Fruit fly (Drosophila melanogaster) whole organism, embryonic: Measurements from ENCODE around the gene Tengl1.

Source experiments
- BtbVII ChIP-seq: fragments of 200-800 bp; sonication (Bioruptor generic); optimal IDR thresholded peaks from 3 replicates; lab custom pipeline; 2017; ENCODE audit warnings: missing biosample characterization, mild to moderate bottlenecking, missing genetic modification characterization
- CG10147 ChIP-seq: fragments of 200-800 bp; sonication (Bioruptor generic); optimal IDR thresholded peaks from 2 replicates; lab custom pipeline; 2019; ENCODE audit warnings: missing biosample characterization, mild to moderate bottlenecking, missing genetic modification characterization, moderate library complexity
- CG10565 ChIP-seq: fragments of 200-800 bp; sonication (Bioruptor generic); optimal IDR thresholded peaks from 3 replicates; lab custom pipeline; 2016; ENCODE audit warnings: missing biosample characterization, mild to moderate bottlenecking, missing genetic modification characterization
- CG11093 ChIP-seq: fragments of 200-800 bp; sonication (Bioruptor generic); IDR thresholded peaks from 3 replicates; pipeline ENCODE4 v1.3.6; 2022; ENCODE audit warnings: missing biosample characterization, missing genetic modification characterization
- CG12219 ChIP-seq: fragments of 200-800 bp; sonication (Bioruptor generic); optimal IDR thresholded peaks from 3 replicates; lab custom pipeline; 2018; ENCODE audit warnings: missing biosample characterization, mild to moderate bottlenecking, missing genetic modification characterization
- CG1233 ChIP-seq: fragments of 200-800 bp; sonication (Bioruptor generic); optimal IDR thresholded peaks from 4 replicates; lab custom pipeline; 2018; ENCODE audit warnings: missing biosample characterization, mild to moderate bottlenecking, missing genetic modification characterization
- CG12769 ChIP-seq: fragments of 200-800 bp; sonication (Bioruptor generic); optimal IDR thresholded peaks from 2 replicates; lab custom pipeline; 2019; ENCODE audit warnings: missing biosample characterization, mild to moderate bottlenecking, missing genetic modification characterization, moderate library complexity
- CG13424 ChIP-seq: fragments of 200-800 bp; sonication (Bioruptor generic); optimal IDR thresholded peaks from 2 replicates; lab custom pipeline; 2019; ENCODE audit warnings: missing biosample characterization, mild to moderate bottlenecking, missing genetic modification characterization, moderate library complexity
- CG13624 ChIP-seq: fragments of 200-800 bp; sonication (Bioruptor generic); optimal IDR thresholded peaks from 2 replicates; lab custom pipeline; 2016; ENCODE audit warnings: missing biosample characterization, missing genetic modification characterization
- CG1647 ChIP-seq: fragments of 200-800 bp; sonication (Bioruptor generic); optimal IDR thresholded peaks from 3 replicates; lab custom pipeline; 2016; ENCODE audit warnings: missing biosample characterization, missing genetic modification characterization
- CG18011 ChIP-seq: fragments of 200-800 bp; sonication (Bioruptor generic); optimal IDR thresholded peaks from 2 replicates; lab custom pipeline; 2017; ENCODE audit warnings: missing biosample characterization, missing genetic modification characterization, mild to moderate bottlenecking, moderate library complexity, missing genotype
- CG1832 ChIP-seq: fragments of 200-800 bp; sonication (Bioruptor generic); optimal IDR thresholded peaks from 2 replicates; lab custom pipeline; 2017; ENCODE audit warnings: missing biosample characterization, mild to moderate bottlenecking, missing genetic modification characterization, inconsistent platforms
- CG18599 ChIP-seq: fragments of 200-800 bp; sonication (Bioruptor generic); optimal IDR thresholded peaks from 3 replicates; lab custom pipeline; 2017; ENCODE audit warnings: missing biosample characterization, missing genetic modification characterization, mild to moderate bottlenecking, moderate library complexity, missing genetic modification reagents
- CG2712 ChIP-seq: fragments of 200-800 bp; optimal IDR thresholded peaks from 3 replicates; lab custom pipeline; 2019; ENCODE audit warnings: missing biosample characterization, mild to moderate bottlenecking, missing genetic modification characterization, moderate library complexity
- CG31224 ChIP-seq: fragments of 200-800 bp; sonication (Bioruptor generic); IDR thresholded peaks from 2 replicates; pipeline ENCODE4 v1.3.6; 2022; ENCODE audit warnings: missing biosample characterization, missing genetic modification characterization
- CG32772 ChIP-seq: fragments of 200-800 bp; sonication (Bioruptor generic); IDR thresholded peaks from 2 replicates; pipeline ENCODE4 v1.3.6; 2022; ENCODE audit warnings: missing biosample characterization, missing genetic modification characterization
- CG6689 ChIP-seq: fragments of 200-800 bp; sonication (Bioruptor generic); IDR thresholded peaks from 2 replicates; pipeline ENCODE4 v1.3.6; 2022; ENCODE audit warnings: missing biosample characterization, missing genetic modification characterization
- CG6813 ChIP-seq: fragments of 200-800 bp; sonication (Bioruptor generic); optimal IDR thresholded peaks from 2 replicates; lab custom pipeline; 2017; ENCODE audit warnings: missing biosample characterization, missing genetic modification characterization, mild to moderate bottlenecking, moderate library complexity, missing genetic modification reagents
- CG7357 ChIP-seq: fragments of 200-800 bp; sonication (Bioruptor generic); IDR thresholded peaks from 3 replicates; pipeline ENCODE4 v1.3.6; 2022; ENCODE audit warnings: missing biosample characterization, missing genetic modification characterization
- CG9817 ChIP-seq: fragments of 200-800 bp; sonication (Bioruptor generic); optimal IDR thresholded peaks from 2 replicates; lab custom pipeline; 2018; ENCODE audit warnings: missing biosample characterization, mild to moderate bottlenecking, missing genetic modification characterization, moderate library complexity
- Chrac-16 ChIP-seq: fragments of 200-800 bp; sonication (Bioruptor generic); optimal IDR thresholded peaks from 3 replicates; lab custom pipeline; 2016; ENCODE audit warnings: missing biosample characterization, missing genetic modification characterization
- CkIIα-i1 ChIP-seq: fragments of 200-800 bp; sonication (Bioruptor generic); IDR thresholded peaks from 2 replicates; pipeline ENCODE4 v1.3.6; 2022; ENCODE audit warnings: missing biosample characterization, missing genetic modification characterization
- E2f2 ChIP-seq: fragments of 200-800 bp; sonication (Bioruptor generic); IDR thresholded peaks from 2 replicates; pipeline ENCODE4 v1.3.6; 2022; ENCODE audit warnings: missing biosample characterization, missing genetic modification characterization
- Ets97D ChIP-seq: fragments of 200-800 bp; sonication (Bioruptor generic); optimal IDR thresholded peaks from 3 replicates; lab custom pipeline; 2016; ENCODE audit warnings: missing biosample characterization, missing genetic modification characterization
- GATAe ChIP-seq: fragments of 200-800 bp; sonication (Bioruptor generic); conservative IDR thresholded peaks from 2 replicates; pipeline ENCODE4 v1.3.6; 2022; ENCODE audit warnings: missing biosample characterization, missing genetic modification characterization
- Gsc ChIP-seq: fragments of 200-800 bp; sonication (Bioruptor generic); IDR thresholded peaks from 2 replicates; pipeline ENCODE4 v1.3.6; 2022; ENCODE audit warnings: missing biosample characterization, missing genetic modification characterization
- Hsf ChIP-seq: fragments of 200-800 bp; sonication (Bioruptor generic); optimal IDR thresholded peaks from 3 replicates; lab custom pipeline; 2016; ENCODE audit warnings: missing biosample characterization, missing genetic modification characterization
- MTF-1 ChIP-seq: fragments of 200-800 bp; sonication (Bioruptor generic); optimal IDR thresholded peaks from 2 replicates; lab custom pipeline; 2018; ENCODE audit warnings: missing biosample characterization, mild to moderate bottlenecking, missing genetic modification characterization, borderline replicate concordance
- Meics ChIP-seq: fragments of 200-800 bp; sonication (Bioruptor generic); optimal IDR thresholded peaks from 2 replicates; lab custom pipeline; 2017; ENCODE audit warnings: missing biosample characterization, mild to moderate bottlenecking, missing genetic modification characterization
- Taf1 ChIP-seq: fragments of 200-800 bp; sonication (Bioruptor generic); IDR thresholded peaks from 2 replicates; pipeline ENCODE4 v1.3.6; 2022; ENCODE audit warnings: missing biosample characterization, missing genetic modification characterization
- abd-A ChIP-seq: fragments of 200-800 bp; sonication (Bioruptor generic); optimal IDR thresholded peaks from 3 replicates; lab custom pipeline; 2019; ENCODE audit warnings: missing biosample characterization, mild to moderate bottlenecking, missing genetic modification characterization, moderate library complexity
- bcd ChIP-seq: fragments of 200-800 bp; sonication (Bioruptor generic); optimal IDR thresholded peaks from 2 replicates; lab custom pipeline; 2017; ENCODE audit warnings: missing biosample characterization, mild to moderate bottlenecking, missing genetic modification characterization
- bigmax ChIP-seq: fragments of 200-800 bp; sonication (Bioruptor generic); optimal IDR thresholded peaks from 2 replicates; lab custom pipeline; 2018; ENCODE audit warnings: missing biosample characterization, mild to moderate bottlenecking, missing genetic modification characterization
- cg ChIP-seq: fragments of 200-800 bp; sonication (Bioruptor generic); optimal IDR thresholded peaks from 3 replicates; lab custom pipeline; 2019; ENCODE audit warnings: missing biosample characterization, mild to moderate bottlenecking, missing genetic modification characterization, moderate library complexity
- chif ChIP-seq, 2 experiments: fragments of 200-800 bp; sonication (Bioruptor generic); optimal IDR thresholded peaks; 3 replicates each; lab custom pipeline; 2016; ENCODE audit warnings: missing biosample characterization in 2 of 2, missing genetic modification characterization in 2 of 2
- chn ChIP-seq: fragments of 200-800 bp; sonication (Bioruptor generic); optimal IDR thresholded peaks from 2 replicates; lab custom pipeline; 2016; ENCODE audit warnings: missing biosample characterization, missing genetic modification characterization
- cwo ChIP-seq: fragments of 200-800 bp; sonication (Bioruptor generic); optimal IDR thresholded peaks from 3 replicates; lab custom pipeline; 2017; ENCODE audit warnings: missing biosample characterization, missing genetic modification characterization, mild to moderate bottlenecking, moderate library complexity, missing genetic modification reagents
- emc ChIP-seq: fragments of 200-800 bp; sonication (Bioruptor generic); optimal IDR thresholded peaks from 2 replicates; lab custom pipeline; 2016; ENCODE audit warnings: missing biosample characterization, missing genetic modification characterization
- exex ChIP-seq: fragments of 200-800 bp; sonication (Bioruptor generic); optimal IDR thresholded peaks from 4 replicates; lab custom pipeline; 2018; ENCODE audit warnings: missing biosample characterization, mild to moderate bottlenecking, missing genetic modification characterization, moderate library complexity
- gce ChIP-seq: fragments of 200-800 bp; sonication (Bioruptor generic); IDR thresholded peaks from 3 replicates; pipeline ENCODE4 v1.3.6; 2022; ENCODE audit warnings: missing biosample characterization, missing genetic modification characterization
- gfzf ChIP-seq: fragments of 200-800 bp; sonication (Bioruptor generic); optimal IDR thresholded peaks from 2 replicates; lab custom pipeline; 2016; ENCODE audit warnings: missing biosample characterization, mild to moderate bottlenecking, missing genetic modification characterization, moderate library complexity
- kay ChIP-seq: fragments of 200-800 bp; sonication (Bioruptor generic); optimal IDR thresholded peaks from 2 replicates; lab custom pipeline; 2016; ENCODE audit warnings: missing biosample characterization, missing genetic modification characterization
- lbe ChIP-seq: fragments of 200-800 bp; sonication (Bioruptor generic); optimal IDR thresholded peaks from 2 replicates; lab custom pipeline; 2016; ENCODE audit warnings: missing biosample characterization, mild to moderate bottlenecking, missing genetic modification characterization
- maf-S ChIP-seq: fragments of 200-800 bp; sonication (Bioruptor generic); optimal IDR thresholded peaks from 2 replicates; lab custom pipeline; 2016; ENCODE audit warnings: missing biosample characterization, missing genetic modification characterization
- pan ChIP-seq, 4 experiments: fragments of >200 bp in 3 of 4; fragments of 200-800 bp in 1 of 4; sonication (Bioruptor generic) in 1 of 4; optimal IDR thresholded peaks in 3 of 4; IDR thresholded peaks in 1 of 4; 2 replicates each; pipeline versions ENCODE4 v1.3.6 to Lab custom; 2017 to 2022; ENCODE audit warnings: missing biosample characterization in 2 of 4, missing genetic modification characterization in 2 of 4, mixed read lengths in 1 of 4
- rib ChIP-seq: fragments of 200-800 bp; sonication (Bioruptor generic); IDR thresholded peaks from 2 replicates; pipeline ENCODE4 v1.3.6; 2022; ENCODE audit warnings: missing biosample characterization, missing genetic modification characterization
- sens ChIP-seq: fragments of 200-800 bp; sonication (Bioruptor generic); peaks from one replicate; lab custom pipeline; 2016; ENCODE audit warnings: missing biosample characterization, missing genetic modification characterization
- unpg ChIP-seq: fragments of 200-800 bp; sonication (Bioruptor generic); optimal IDR thresholded peaks from 3 replicates; lab custom pipeline; 2018; ENCODE audit warnings: missing biosample characterization, mild to moderate bottlenecking, missing genetic modification characterization, moderate library complexity
- vfl ChIP-seq: fragments of 200-800 bp; sonication (Bioruptor generic); optimal IDR thresholded peaks from 2 replicates; lab custom pipeline; 2016; ENCODE audit warnings: missing biosample characterization, missing genetic modification characterization
- vnd ChIP-seq: fragments of 200-800 bp; sonication (Bioruptor generic); IDR thresholded peaks from 3 replicates; pipeline ENCODE4 v1.3.6; 2022; ENCODE audit warnings: missing biosample characterization, missing genetic modification characterization; ENCODE audit not compliant: partially characterized antibody

Gene Tengl1

dm6 chr2L:2197475-2198118 lies 42.8 kb downstream of the Tengl1 start, which contains the start of gene COX7AL2 (continued):
- TF ChIP-seq MTF-1 (GFP tag; lab: Kevin White, UChicago) (no peak), CG18599 (GFP tag; lab: Kevin White, UChicago) (no peak), vnd (no peak), CG11093 (GFP tag; lab: Robert Waterston, UW) (no peak), CG13624 (no peak), GATAe (GFP tag; lab: Robert Waterston, UW) (no peak), CG6689 (GFP tag; lab: Robert Waterston, UW) (no peak), kay (GFP tag; lab: Kevin White, UChicago) (no peak), cwo (GFP tag; lab: Kevin White, UChicago) (peak; percentile 89), vfl (GFP tag; lab: Kevin White, UChicago) (no peak), CG9817 (no peak), Chrac-16 (GFP tag; lab: Kevin White, UChicago) (peak; percentile 15), CG1647 (GFP tag; lab: Kevin White, UChicago) (no peak), CG32772 (GFP tag; lab: Robert Waterston, UW) (no peak), CG10147 (GFP tag; lab: Kevin White, UChicago) (no peak), bcd (GFP tag; lab: Kevin White, UChicago) (peak; percentile 36), CG2712 (tag; lab: Kevin White, UChicago) (no peak), Ets97D (GFP tag; lab: Kevin White, UChicago) (no peak), pan (optimal IDR thresholded peaks at IDR 0.05; lab: Kevin White, UChicago) (no peak), pan (GFP tag; optimal IDR thresholded peaks at IDR 0.05 in 1 of 2, IDR thresholded peaks at IDR 0.05 in 1 of 2) (no peak), lbe (GFP tag; lab: Kevin White, UChicago) (no peak), rib (GFP tag; lab: Robert Waterston, UW) (no peak), CG13424 (tag; lab: Kevin White, UChicago) (no peak), unpg (GFP tag; lab: Kevin White, UChicago) (no peak), CG1233 (GFP tag; lab: Kevin White, UChicago) (peak; percentile 7), gfzf (GFP tag; lab: Kevin White, UChicago) (no peak), BtbVII (no peak), Meics (GFP tag; lab: Kevin White, UChicago) (peak; percentile 5), CG1832 (GFP tag; lab: Kevin White, UChicago) (peak; percentile 64), CkIIα-i1 (GFP tag; lab: Robert Waterston, UW) (no peak), abd-A (tag; lab: Kevin White, UChicago) (no peak), emc (GFP tag; lab: Kevin White, UChicago) (no peak), CG31224 (no peak), gce (no peak), exex (tag; lab: Kevin White, UChicago) (peak; percentile 34), Taf1 (no peak), chif (GFP tag; optimal IDR thresholded peaks at IDR 0.05; lab: Kevin White, UChicago) (no peak), sens (GFP tag; lab: Kevin White, UChicago) (peak; percentile 22), bigmax (no peak), cg (GFP tag; lab: Kevin White, UChicago) (peak; percentile 55), chn (no peak), CG12769 (tag; lab: Kevin White, UChicago) (peak; percentile 71), E2f2 (no peak), CG10565 (GFP tag; lab: Kevin White, UChicago) (no peak), CG7357 (GFP tag; lab: Robert Waterston, UW) (0 out of 3 replicates have a peak, but pooled peaks have one; percentile 11), Gsc (GFP tag; lab: Robert Waterston, UW) (no peak), maf-S (GFP tag; lab: Kevin White, UChicago) (no peak), Hsf (GFP tag; lab: Kevin White, UChicago) (no peak), CG12219 (GFP tag; lab: Kevin White, UChicago) (no peak), CG18011 (no peak), CG6813 (GFP tag; lab: Kevin White, UChicago) (no peak)
